Worm (Caenorhabditis elegans) whole organism, young adult: ENCODE results near the gene Y57A10C.10.

Experiments
- B0035.1 ChIP-seq: sonication (generic microtip); optimal IDR thresholded peaks from 2 replicates; lab custom pipeline; 2016; ENCODE audit warnings: missing genetic modification characterization, mild to moderate bottlenecking, missing compliant biosample characterization, missing genotype, missing genetic modification reagents
- B0261.1 ChIP-seq: sonication (generic microtip); optimal IDR thresholded peaks from 2 replicates; lab custom pipeline; 2016; ENCODE audit warnings: mild to moderate bottlenecking, missing genetic modification characterization, moderate library complexity, missing compliant biosample characterization
- F10E7.11 ChIP-seq: sonication (generic microtip); optimal IDR thresholded peaks from 2 replicates; lab custom pipeline; 2017; ENCODE audit warnings: mild to moderate bottlenecking, missing genetic modification characterization, moderate library complexity, missing compliant biosample characterization
- F22D6.2 ChIP-seq: sonication (generic microtip); optimal IDR thresholded peaks from 2 replicates; lab custom pipeline; 2016; ENCODE audit warnings: mild to moderate bottlenecking, missing genetic modification characterization, missing compliant biosample characterization
- F33H1.4 ChIP-seq: fragments of 200-800 bp; sonication (Bioruptor generic); IDR thresholded peaks from 2 replicates; pipeline ENCODE4 v1.3.6; 2022; ENCODE audit warnings: missing genetic modification reagents, missing genetic modification characterization, missing compliant biosample characterization
- F49E8.2 ChIP-seq: sonication (generic microtip); optimal IDR thresholded peaks from 3 replicates; lab custom pipeline; 2017; ENCODE audit warnings: missing genetic modification characterization, mild to moderate bottlenecking, missing compliant biosample characterization, antibody characterized with exemption, moderate library complexity; ENCODE audit not compliant: insufficient read depth
- F57A8.1 ChIP-seq: fragments of 200-800 bp; sonication (Bioruptor generic); optimal IDR thresholded peaks from 2 replicates; lab custom pipeline; 2018; ENCODE audit warnings: mild to moderate bottlenecking, missing genetic modification characterization, moderate library complexity, missing compliant biosample characterization
- athp-1 ChIP-seq: sonication (generic microtip); optimal IDR thresholded peaks from 2 replicates; lab custom pipeline; 2017; ENCODE audit warnings: mild to moderate bottlenecking, missing genetic modification characterization, missing compliant biosample characterization
- bed-2 ChIP-seq: fragments of 200-800 bp; sonication (Bioruptor generic); IDR thresholded peaks from 2 replicates; pipeline ENCODE4 v1.3.6; 2022; ENCODE audit warnings: missing genetic modification reagents, missing genetic modification characterization, missing compliant biosample characterization
- cebp-2 ChIP-seq: fragments of 200-800 bp; sonication (Bioruptor generic); IDR thresholded peaks from 2 replicates; pipeline ENCODE4 v1.3.6; 2022; ENCODE audit warnings: missing genetic modification characterization, missing compliant biosample characterization
- die-1 ChIP-seq: sonication (generic microtip); optimal IDR thresholded peaks from 2 replicates; lab custom pipeline; 2016; ENCODE audit warnings: missing genotype, mild to moderate bottlenecking, missing genetic modification characterization, missing compliant biosample characterization
- dpl-1 ChIP-seq: fragments of 150-350 bp; optimal IDR thresholded peaks from 2 replicates; lab custom pipeline; 2014; ENCODE audit warnings: missing biosample characterization, missing genetic modification reagents, missing genetic modification characterization
- ets-4 ChIP-seq: fragments of 200-800 bp; sonication (Bioruptor generic); optimal IDR thresholded peaks from 2 replicates; lab custom pipeline; 2018; ENCODE audit warnings: mild to moderate bottlenecking, missing genetic modification characterization, missing compliant biosample characterization
- hlh-12 ChIP-seq: sonication (generic microtip); optimal IDR thresholded peaks from 2 replicates; lab custom pipeline; 2016; ENCODE audit warnings: missing genetic modification characterization, missing compliant biosample characterization
- hlh-26 ChIP-seq: fragments of 200-800 bp; sonication (Bioruptor generic); conservative IDR thresholded peaks from 2 replicates; pipeline ENCODE4 v1.3.6; 2022; ENCODE audit warnings: missing genetic modification reagents, missing genetic modification characterization, missing compliant biosample characterization
- hsf-1 ChIP-seq: fragments of 200-800 bp; sonication (Bioruptor generic); IDR thresholded peaks from 2 replicates; pipeline ENCODE4 v1.3.6; 2022; ENCODE audit warnings: missing genetic modification reagents, missing genetic modification characterization, missing compliant biosample characterization
- lag-1 ChIP-seq: fragments of 200-800 bp; sonication (Bioruptor generic); IDR thresholded peaks from 2 replicates; pipeline ENCODE4 v1.3.6; 2022; ENCODE audit warnings: missing genetic modification reagents, missing genetic modification characterization, missing compliant biosample characterization
- lin-26 ChIP-seq: fragments of 200-800 bp; sonication (Bioruptor generic); IDR thresholded peaks from 2 replicates; pipeline ENCODE4 v1.3.6; 2022; ENCODE audit warnings: missing genetic modification reagents, missing genetic modification characterization, missing compliant biosample characterization
- lsl-1 ChIP-seq: fragments of 200-800 bp; sonication (Bioruptor generic); optimal IDR thresholded peaks from 2 replicates; lab custom pipeline; 2018; ENCODE audit warnings: mild to moderate bottlenecking, missing genetic modification characterization, moderate library complexity, missing compliant biosample characterization
- madf-10 ChIP-seq: sonication (generic microtip); optimal IDR thresholded peaks from 2 replicates; lab custom pipeline; 2016; ENCODE audit warnings: mild to moderate bottlenecking, missing genetic modification characterization, missing compliant biosample characterization
- madf-3 ChIP-seq: fragments of 200-800 bp; sonication (Bioruptor generic); IDR thresholded peaks from 2 replicates; pipeline ENCODE4 v1.3.6; 2022; ENCODE audit warnings: missing genetic modification reagents, missing genetic modification characterization, missing compliant biosample characterization
- madf-6 ChIP-seq: fragments of 200-800 bp; sonication (Bioruptor generic); IDR thresholded peaks from 2 replicates; pipeline ENCODE4 v1.3.6; 2022; ENCODE audit warnings: missing genetic modification reagents, missing genetic modification characterization, missing compliant biosample characterization
- madf-8 ChIP-seq: fragments of 200-800 bp; sonication (Bioruptor generic); conservative IDR thresholded peaks from 2 replicates; pipeline ENCODE4 v1.3.6; 2022; ENCODE audit warnings: missing genetic modification reagents, missing genetic modification characterization, missing compliant biosample characterization
- nfya-1 ChIP-seq: sonication (generic microtip); optimal IDR thresholded peaks from 2 replicates; lab custom pipeline; 2017; ENCODE audit warnings: antibody characterized with exemption, missing compliant biosample characterization, missing genetic modification characterization, borderline replicate concordance; ENCODE audit not compliant: insufficient read depth
- nhr-80 ChIP-seq: sonication (generic microtip); optimal IDR thresholded peaks from 2 replicates; lab custom pipeline; 2016; ENCODE audit warnings: missing genetic modification characterization, missing compliant biosample characterization
- repo-1 ChIP-seq: sonication (generic microtip); optimal IDR thresholded peaks from 2 replicates; lab custom pipeline; 2017; ENCODE audit warnings: mild to moderate bottlenecking, missing genetic modification characterization, missing compliant biosample characterization
- rpc-1 ChIP-seq, 2 experiments: fragments of 150-350 bp in 1 of 2; sonication (generic microtip) in 1 of 2; optimal IDR thresholded peaks; 2 replicates each; lab custom pipeline; 2014 to 2018; ENCODE audit warnings: missing biosample characterization in 1 of 2, missing genetic modification characterization in 1 of 2, missing genetic modification reagents in 1 of 2, missing genotype in 1 of 2
- snpc-4 ChIP-seq, 5 experiments: fragments of 150-350 bp in 1 of 5; sonication (generic microtip) in 4 of 5; optimal IDR thresholded peaks; 2 replicates each; lab custom pipeline; 2014 to 2018; ENCODE audit warnings: missing genetic modification characterization in 5 of 5, missing biosample characterization in 3 of 5, antibody characterized with exemption in 2 of 5, mild to moderate bottlenecking in 2 of 5, missing compliant biosample characterization in 2 of 5, missing genotype in 2 of 5, moderate library complexity in 2 of 5, missing genetic modification reagents in 1 of 5
- tbp1 ChIP-seq: fragments of 200-800 bp; sonication (Bioruptor generic); optimal IDR thresholded peaks from 2 replicates; lab custom pipeline; 2018; ENCODE audit warnings: mild to moderate bottlenecking, missing genetic modification characterization, missing compliant biosample characterization
- xnd-1 ChIP-seq: sonication (generic microtip); optimal IDR thresholded peaks from 2 replicates; lab custom pipeline; 2016; ENCODE audit warnings: missing genotype, missing genetic modification reagents, missing genetic modification characterization, missing compliant biosample characterization
- zfh-2 ChIP-seq: fragments of 200-800 bp; sonication (Bioruptor generic); conservative IDR thresholded peaks from 2 replicates; pipeline ENCODE4 v1.3.6; 2022; ENCODE audit warnings: missing genetic modification reagents, missing genetic modification characterization, missing compliant biosample characterization
- zim-3 ChIP-seq: sonication (generic microtip); optimal IDR thresholded peaks from 2 replicates; lab custom pipeline; 2017; ENCODE audit warnings: mild to moderate bottlenecking, missing genetic modification characterization, moderate library complexity, missing compliant biosample characterization
- ztf-28 ChIP-seq: fragments of 200-800 bp; sonication (Bioruptor generic); IDR thresholded peaks from 2 replicates; pipeline ENCODE4 v1.3.6; 2022; ENCODE audit warnings: missing genetic modification reagents, missing genetic modification characterization, missing compliant biosample characterization

Gene Y57A10C.10

DNA sequence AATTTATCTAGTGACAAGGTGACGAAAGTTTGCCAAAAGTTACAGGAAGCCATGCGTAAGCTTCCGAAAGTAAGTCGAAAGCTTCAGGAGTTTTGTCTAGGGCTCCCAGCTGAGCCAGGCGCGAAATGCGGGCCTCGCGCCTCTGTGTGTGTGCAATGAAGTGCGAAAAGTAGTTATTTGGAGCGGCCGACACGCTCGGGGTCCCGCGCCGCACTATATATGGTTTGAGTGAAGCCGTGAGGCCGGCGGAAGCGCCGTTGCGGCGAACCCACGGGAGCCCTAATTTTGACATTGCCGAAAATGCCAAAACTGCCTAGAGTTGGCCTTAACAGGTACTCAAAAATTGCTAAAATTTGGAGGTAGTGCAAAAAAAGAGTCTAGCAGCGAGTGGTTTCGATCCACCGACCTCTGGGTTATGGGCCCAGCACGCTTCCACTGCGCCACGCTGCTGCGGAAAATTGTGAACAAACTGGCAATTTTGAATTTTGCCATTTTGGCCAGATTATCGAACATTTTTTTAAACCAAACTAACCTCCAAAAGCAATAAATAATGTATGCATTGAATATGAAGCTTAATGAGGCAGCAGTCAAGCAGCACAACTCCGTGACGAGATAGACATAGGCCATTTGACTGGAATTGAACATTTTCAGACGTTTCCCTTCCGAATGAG is 5.7 kb downstream of the Y57A10C.10 start (continued):
- TF ChIP-seq madf-3 (GFP tag; lab: Robert Waterston, UW): no peak
- TF ChIP-seq F33H1.4 (GFP tag; lab: Robert Waterston, UW): peak; percentile 22; the same call in 1 of the 2 replicates
- no peak for TF ChIP-seq F22D6.2
- TF ChIP-seq B0035.1: no peak
- no peak for TF ChIP-seq cebp-2 (GFP tag; lab: Robert Waterston, UW)
- no peak for TF ChIP-seq hsf-1 (GFP tag; lab: Robert Waterston, UW)
- TF ChIP-seq xnd-1: no peak
- no peak for TF ChIP-seq repo-1 (tag; lab: Kevin White, UChicago)
- peak; percentile 1 for TF ChIP-seq zim-3 (tag; lab: Kevin White, UChicago)
- no peak for TF ChIP-seq lsl-1 (GFP tag; lab: Kevin White, UChicago)
- no peak for TF ChIP-seq dpl-1 (GFP tag; lab: Kevin White, UChicago)
- peak; percentile 61 for TF ChIP-seq B0261.1
- TF ChIP-seq F10E7.11 (tag; lab: Kevin White, UChicago): no peak
- no peak for TF ChIP-seq madf-6 (GFP tag; lab: Robert Waterston, UW)
- 0 out of 2 replicates have a peak, but pooled peaks have one; percentile 13 for TF ChIP-seq ztf-28 (GFP tag; lab: Robert Waterston, UW)
- TF ChIP-seq tbp1: peak; percentile 87
- TF ChIP-seq hlh-26 (GFP tag; lab: Robert Waterston, UW): no peak
- no peak for TF ChIP-seq madf-8 (GFP tag; lab: Robert Waterston, UW)
- peak; percentile 65; the same call in 1 of the 2 replicates for TF ChIP-seq lin-26 (GFP tag; lab: Robert Waterston, UW)
- TF ChIP-seq athp-1 (tag; lab: Kevin White, UChicago): no peak
- TF ChIP-seq die-1: peak; percentile 45
- no peak for TF ChIP-seq nhr-80 (tag; lab: Kevin White, UChicago)
- TF ChIP-seq madf-10 (tag; lab: Kevin White, UChicago): no peak
- no peak for TF ChIP-seq hlh-12 (tag; lab: Kevin White, UChicago)

DNA sequence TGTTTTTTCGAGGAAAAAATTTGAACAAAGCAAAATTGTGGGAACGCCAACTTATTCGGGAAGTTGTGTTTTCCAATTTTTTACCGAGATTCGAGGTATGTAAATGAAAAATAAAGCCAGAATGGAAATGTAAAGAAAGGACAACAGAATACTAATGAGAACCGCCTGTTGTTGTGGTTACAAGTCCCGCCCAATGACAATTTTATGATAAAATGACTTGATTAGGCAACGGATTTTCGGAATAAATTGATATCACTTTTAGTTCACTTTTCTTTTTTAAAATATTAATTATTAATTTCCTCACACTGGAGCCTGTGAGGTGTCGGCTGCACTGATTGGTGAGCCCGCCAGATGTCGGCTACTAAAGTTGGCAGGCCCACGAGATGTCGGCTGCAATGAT is 8.7 kb downstream of the Y57A10C.10 start, which contains the start of gene dct-12:
Gene dct-12 (minus strand): TSS at position 101 of the 400 bp plus-strand sequence.
- TF ChIP-seq F57A8.1 (GFP tag; lab: Kevin White, UChicago) (no peak), snpc-4 (GFP tag; optimal IDR thresholded peaks at IDR 0.05; lab: Kevin White, UChicago) (no peak), snpc-4 (tag; optimal IDR thresholded peaks at IDR 0.05; lab: Kevin White, UChicago) (peak in 1 of 4 experiments; percentile 35)

- no peak for TF ChIP-seq lag-1
- no peak for TF ChIP-seq ets-4 (GFP tag; lab: Kevin White, UChicago)
- no peak for TF ChIP-seq F49E8.2
- TF ChIP-seq rpc-1 (optimal IDR thresholded peaks at IDR 0.05; lab: Kevin White, UChicago): no peak
- no peak for TF ChIP-seq rpc-1 (tag; optimal IDR thresholded peaks at IDR 0.05; lab: Kevin White, UChicago)
- no peak for TF ChIP-seq zfh-2 (GFP tag; lab: Robert Waterston, UW)
- no peak for TF ChIP-seq F57A8.1 (GFP tag; lab: Kevin White, UChicago)
- TF ChIP-seq bed-2 (GFP tag; lab: Robert Waterston, UW): no peak
- no peak for TF ChIP-seq repo-1 (tag; lab: Kevin White, UChicago)
- no peak for TF ChIP-seq nfya-1 (tag; lab: Kevin White, UChicago)
Measured at ce11 chrII:12429743-12430142, 11.3 kb downstream of the Y57A10C.10 start, which contains the start of gene Y57A10C.8. Gene Y57A10C.8, minus strand, starts transcription at chrII:12429843.
